Worm (Caenorhabditis elegans): ENCODE data around the gene sra-7.

Gene sra-7

ce11 chrII:9501955-9502354 lies 42.5 kb upstream of the sra-7 start (continued):
- TF ChIP-seq skn-1 (tag; optimal IDR thresholded peaks at IDR 0.05) (no peak), unc-62 (GFP tag; optimal IDR thresholded peaks at IDR 0.05) (no peak), zip-4 (GFP tag; optimal IDR thresholded peaks at IDR 0.05) (no peak), sup-37 (GFP tag; optimal IDR thresholded peaks at IDR 0.05) (no peak), pqm-1 (tag; optimal IDR thresholded peaks at IDR 0.05) (no peak), fkh-10 (GFP tag; optimal IDR thresholded peaks at IDR 0.05) (no peak), fos-1 (tag; optimal IDR thresholded peaks at IDR 0.05) (no peak), fkh-8 (tag; optimal IDR thresholded peaks at IDR 0.05) (no peak), nhr-11 (tag; optimal IDR thresholded peaks at IDR 0.05) (no peak), nhr-77 (tag; optimal IDR thresholded peaks at IDR 0.05) (no peak), unc-130 (tag; optimal IDR thresholded peaks at IDR 0.05) (no peak), dsc-1 (tag; optimal IDR thresholded peaks at IDR 0.05) (no peak), mab-9 (GFP tag; IDR thresholded peaks at IDR 0.05) (no peak), lin-14 (GFP tag; optimal IDR thresholded peaks at IDR 0.05) (no peak), egl-13 (tag; optimal IDR thresholded peaks at IDR 0.05) (no peak), ces-1 (GFP tag; optimal IDR thresholded peaks at IDR 0.05) (no peak), Y116A8C.19 (tag; optimal IDR thresholded peaks at IDR 0.05; ENCODE audit: borderline replicate concordance) (no peak)

DNA sequence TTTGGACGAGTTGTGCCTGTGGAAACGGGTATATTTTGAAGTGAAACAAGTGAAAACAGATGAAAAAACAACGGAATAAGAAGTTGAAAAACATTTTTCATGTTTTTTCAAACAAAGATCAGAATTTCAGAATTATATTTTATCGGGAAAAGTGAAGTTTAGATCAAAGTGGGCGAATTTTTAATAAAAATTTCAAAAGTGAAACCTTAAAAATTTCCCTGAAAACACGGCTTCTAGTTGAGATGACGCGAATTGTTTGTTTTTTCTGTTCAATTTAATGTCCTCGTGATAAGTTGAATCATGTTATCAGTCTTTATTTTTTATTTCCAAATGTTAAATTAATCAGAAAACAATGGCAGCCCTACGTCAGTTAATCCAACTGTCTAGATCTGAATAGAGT lies 37.3 kb upstream of the sra-7 start, which contains the start of gene gcy-3:
gcy-3 (minus strand) TSS at position 101 of the 400 bp plus-strand sequence.
- TF ChIP-seq Y116A8C.19 (tag; optimal IDR thresholded peaks at IDR 0.05; ENCODE audit: borderline replicate concordance), result no peak
- TF ChIP-seq zag-1 (tag; optimal IDR thresholded peaks at IDR 0.05), result no peak
- TF ChIP-seq aha-1 (tag; optimal IDR thresholded peaks at IDR 0.05), result no peak

ce11 chrII:9516836-9517235 lies 27.6 kb upstream of the sra-7 start, which contains the start of gene gcy-1:
Gene gcy-1, minus strand, starts transcription at chrII:9516936.
- TF ChIP-seq aha-1 (tag; optimal IDR thresholded peaks at IDR 0.05) (no peak), nhr-77 (tag; optimal IDR thresholded peaks at IDR 0.05) (no peak), lsy-2 (tag; optimal IDR thresholded peaks at IDR 0.05) (no peak), nhr-12 (tag; optimal IDR thresholded peaks at IDR 0.05) (no peak), elt-2 (tag; optimal IDR thresholded peaks at IDR 0.05) (no peak), lin-13 (GFP tag; optimal IDR thresholded peaks at IDR 0.05) (no peak), pag-3 (tag; optimal IDR thresholded peaks at IDR 0.05; ENCODE audit: borderline replicate concordance, insufficient read depth) (no peak), unc-86 (tag; optimal IDR thresholded peaks at IDR 0.05) (no peak), hpl-2 (GFP tag; optimal IDR thresholded peaks at IDR 0.05) (no peak), tlp-1 (tag; optimal IDR thresholded peaks at IDR 0.05) (no peak), C34B4.2 (tag; optimal IDR thresholded peaks at IDR 0.05) (no peak), lin-15B (tag; optimal IDR thresholded peaks at IDR 0.05) (no peak), nhr-237 (tag; optimal IDR thresholded peaks at IDR 0.05) (no peak), efl-3 (GFP tag; optimal IDR thresholded peaks at IDR 0.05) (no peak)

DNA sequence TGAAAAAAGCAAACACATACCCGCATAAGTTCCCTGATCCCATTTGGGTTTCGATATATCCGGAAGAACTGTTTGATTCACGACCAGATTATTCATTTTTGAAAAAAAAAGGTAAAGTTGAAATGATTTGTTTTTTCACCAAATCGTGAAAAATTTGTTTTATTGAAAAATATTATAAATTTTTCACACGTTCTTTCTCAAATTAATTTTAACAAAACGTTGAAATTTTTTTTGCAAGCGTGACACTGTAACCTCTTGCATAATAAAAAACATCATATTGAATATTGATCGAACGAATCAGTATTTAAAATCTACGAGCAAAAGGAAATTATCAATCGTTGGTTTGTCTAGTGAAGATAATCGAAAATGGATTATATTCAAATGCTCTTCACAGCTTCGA lies 25.7 kb upstream of the sra-7 start, which contains the start of the genes sfxn-1.1 and AH6.3:
sfxn-1.1 (minus strand) TSS at position 101 of the 400 bp plus-strand sequence.
AH6.3 (plus strand) TSS at position 275 of the 400 bp plus-strand sequence.
- TF ChIP-seq unc-98 (GFP tag; IDR thresholded peaks at IDR 0.05) (no peak), ama-1 (optimal IDR thresholded peaks at IDR 0.05) (no peak), lin-13 (GFP tag; optimal IDR thresholded peaks at IDR 0.05) (no peak), grh-1 (GFP tag; IDR thresholded peaks at IDR 0.05) (no peak), blmp-1 (tag; optimal IDR thresholded peaks at IDR 0.05) (no peak), vab-15 (tag; optimal IDR thresholded peaks at IDR 0.05) (no peak), C16A3.4 (tag; optimal IDR thresholded peaks at IDR 0.05) (no peak)

ce11 chrII:9521570-9521969 lies 22.9 kb upstream of the sra-7 start, which contains the start of gene sra-1:
Gene sra-1, minus strand, starts transcription at chrII:9521670.
- TF ChIP-seq ama-1 (optimal IDR thresholded peaks at IDR 0.05), result no peak
- no peak for TF ChIP-seq Y116A8C.19 (tag; optimal IDR thresholded peaks at IDR 0.05; ENCODE audit: borderline replicate concordance)
- TF ChIP-seq tlp-1 (tag; optimal IDR thresholded peaks at IDR 0.05), result no peak
- TF ChIP-seq mdl-1 (tag; optimal IDR thresholded peaks at IDR 0.05), result no peak
- no peak for TF ChIP-seq aha-1 (tag; optimal IDR thresholded peaks at IDR 0.05)
- TF ChIP-seq nhr-20 (tag; optimal IDR thresholded peaks at IDR 0.05), result no peak
- TF ChIP-seq blmp-1 (tag; optimal IDR thresholded peaks at IDR 0.05), result no peak
- TF ChIP-seq mep-1 (tag; optimal IDR thresholded peaks at IDR 0.05), result no peak
- TF ChIP-seq fos-1 (tag; optimal IDR thresholded peaks at IDR 0.05), result no peak
- TF ChIP-seq lin-39 (tag; optimal IDR thresholded peaks at IDR 0.05), result no peak
- TF ChIP-seq nhr-77 (tag; optimal IDR thresholded peaks at IDR 0.05), result no peak
- no peak for TF ChIP-seq ztf-11 (tag; optimal IDR thresholded peaks at IDR 0.05)
- no peak for TF ChIP-seq lin-35 (GFP tag; optimal IDR thresholded peaks at IDR 0.05)
- no peak for TF ChIP-seq nhr-90 (tag; optimal IDR thresholded peaks at IDR 0.05; ENCODE audit: poor library complexity)
- no peak for TF ChIP-seq nhr-76 (tag; optimal IDR thresholded peaks at IDR 0.05)
- no peak for TF ChIP-seq unc-130 (tag; optimal IDR thresholded peaks at IDR 0.05)
- TF ChIP-seq nhr-71 (tag; optimal IDR thresholded peaks at IDR 0.05), result no peak

Data from whole organism, L1 larva.